Fruit fly (Drosophila melanogaster) whole organism, embryonic: ENCODE data around the gene Cad89D.

Experiments
- Adf1 ChIP-seq: fragments of 200-800 bp; sonication (Bioruptor generic); IDR thresholded peaks from 2 replicates; pipeline ENCODE4 v1.3.6; 2022; ENCODE audit warnings: missing biosample characterization, missing genetic modification characterization
- Antp ChIP-seq: fragments of 200-800 bp; sonication (Bioruptor generic); optimal IDR thresholded peaks from 3 replicates; lab custom pipeline; 2016; ENCODE audit warnings: missing biosample characterization, missing genetic modification characterization
- Atf6 ChIP-seq: fragments of 200-800 bp; sonication (Bioruptor generic); IDR thresholded peaks from 2 replicates; pipeline ENCODE4 v1.3.6; 2022; ENCODE audit warnings: missing biosample characterization, missing genetic modification characterization
- Bdp1 ChIP-seq: fragments of 200-800 bp; sonication (Bioruptor generic); optimal IDR thresholded peaks from 3 replicates; lab custom pipeline; 2016; ENCODE audit warnings: missing biosample characterization, missing genetic modification characterization
- CG10565 ChIP-seq: fragments of 200-800 bp; sonication (Bioruptor generic); optimal IDR thresholded peaks from 3 replicates; lab custom pipeline; 2016; ENCODE audit warnings: missing biosample characterization, mild to moderate bottlenecking, missing genetic modification characterization
- CG12104 ChIP-seq: fragments of 200-800 bp; sonication (Bioruptor generic); optimal IDR thresholded peaks from 3 replicates; lab custom pipeline; 2016; ENCODE audit warnings: missing biosample characterization, missing genetic modification characterization
- CG12744 ChIP-seq: fragments of 200-800 bp; sonication (Bioruptor generic); optimal IDR thresholded peaks from 2 replicates; lab custom pipeline; 2016; ENCODE audit warnings: missing biosample characterization, missing genetic modification characterization
- CG16863 ChIP-seq: fragments of 200-800 bp; sonication (Bioruptor generic); optimal IDR thresholded peaks from 3 replicates; lab custom pipeline; 2016; ENCODE audit warnings: missing biosample characterization, missing genetic modification characterization
- CG17385 ChIP-seq: fragments of 200-800 bp; sonication (Bioruptor generic); optimal IDR thresholded peaks from 3 replicates; lab custom pipeline; 2018; ENCODE audit warnings: missing biosample characterization, mild to moderate bottlenecking, missing genetic modification characterization
- CG1792 ChIP-seq: fragments of 200-800 bp; sonication (Bioruptor generic); optimal IDR thresholded peaks from 2 replicates; lab custom pipeline; 2016; ENCODE audit warnings: missing biosample characterization, missing genetic modification characterization
- CG2712 ChIP-seq: fragments of 200-800 bp; optimal IDR thresholded peaks from 3 replicates; lab custom pipeline; 2019; ENCODE audit warnings: missing biosample characterization, mild to moderate bottlenecking, missing genetic modification characterization, moderate library complexity
- CG2875 ChIP-seq: fragments of 200-800 bp; sonication (Bioruptor generic); optimal IDR thresholded peaks from 2 replicates; lab custom pipeline; 2017; ENCODE audit warnings: missing biosample characterization, mild to moderate bottlenecking, missing genetic modification characterization, missing genetic modification reagents
- CG31224 ChIP-seq: fragments of 200-800 bp; sonication (Bioruptor generic); IDR thresholded peaks from 2 replicates; pipeline ENCODE4 v1.3.6; 2022; ENCODE audit warnings: missing biosample characterization, missing genetic modification characterization
- CG31441 ChIP-seq: fragments of 200-800 bp; sonication (Bioruptor generic); IDR thresholded peaks from 2 replicates; pipeline ENCODE4 v1.3.6; 2022; ENCODE audit warnings: missing biosample characterization, missing genetic modification characterization
- CG4820 ChIP-seq: fragments of 200-800 bp; sonication (Bioruptor generic); optimal IDR thresholded peaks from 3 replicates; lab custom pipeline; 2016; ENCODE audit warnings: missing biosample characterization, missing genetic modification characterization
- CG6272 ChIP-seq: fragments of 200-800 bp; sonication (Bioruptor generic); IDR thresholded peaks from 2 replicates; pipeline ENCODE4 v1.3.6; 2022; ENCODE audit warnings: missing biosample characterization, missing genetic modification characterization
- CG6765 ChIP-seq: fragments of 200-800 bp; sonication (Bioruptor generic); optimal IDR thresholded peaks from 3 replicates; lab custom pipeline; 2017; ENCODE audit warnings: missing biosample characterization, mild to moderate bottlenecking, missing genetic modification characterization
- CG7556 ChIP-seq: fragments of 200-800 bp; sonication (Bioruptor generic); optimal IDR thresholded peaks from 2 replicates; lab custom pipeline; 2017; ENCODE audit warnings: missing biosample characterization, mild to moderate bottlenecking, missing genetic modification characterization
- CG7963 ChIP-seq: fragments of 200-800 bp; sonication (Bioruptor generic); IDR thresholded peaks from 3 replicates; pipeline ENCODE4 v1.3.6; 2022; ENCODE audit warnings: missing biosample characterization, missing genetic modification characterization; ENCODE audit not compliant: partially characterized antibody
- CG8388 ChIP-seq: fragments of 200-800 bp; sonication (Bioruptor generic); optimal IDR thresholded peaks from 2 replicates; lab custom pipeline; 2019; ENCODE audit warnings: missing biosample characterization, mild to moderate bottlenecking, missing genetic modification characterization, moderate library complexity
- CG9609 ChIP-seq: fragments of 200-800 bp; sonication (Bioruptor generic); optimal IDR thresholded peaks from 3 replicates; lab custom pipeline; 2016; ENCODE audit warnings: missing biosample characterization, missing genetic modification characterization
- CG9876 ChIP-seq: fragments of 200-800 bp; sonication (Bioruptor generic); optimal IDR thresholded peaks from 2 replicates; lab custom pipeline; 2016; ENCODE audit warnings: missing biosample characterization, missing genetic modification characterization
- Camta ChIP-seq: fragments of 200-800 bp; sonication (Bioruptor generic); optimal IDR thresholded peaks from 2 replicates; lab custom pipeline; 2016; ENCODE audit warnings: missing biosample characterization, missing genetic modification characterization
- Dip2 ChIP-seq: fragments of 200-800 bp; sonication (Bioruptor generic); IDR thresholded peaks from 2 replicates; pipeline ENCODE4 v1.3.6; 2022; ENCODE audit warnings: missing biosample characterization, missing genetic modification characterization
- E2f2 ChIP-seq: fragments of 200-800 bp; sonication (Bioruptor generic); IDR thresholded peaks from 2 replicates; pipeline ENCODE4 v1.3.6; 2022; ENCODE audit warnings: missing biosample characterization, missing genetic modification characterization
- Elba2 ChIP-seq: fragments of 200-800 bp; sonication (Bioruptor generic); optimal IDR thresholded peaks from 3 replicates; lab custom pipeline; 2016; ENCODE audit warnings: missing biosample characterization, missing genetic modification characterization
- Ets65A ChIP-seq: fragments of 200-800 bp; sonication (Bioruptor generic); peaks from one replicate; lab custom pipeline; 2016; ENCODE audit warnings: missing biosample characterization, missing genetic modification characterization
- MESR4 ChIP-seq: fragments of 200-800 bp; sonication (Bioruptor generic); optimal IDR thresholded peaks from 2 replicates; lab custom pipeline; 2018; ENCODE audit warnings: missing biosample characterization, mild to moderate bottlenecking, missing genetic modification characterization, moderate library complexity
- Oaz ChIP-seq: fragments of 200-800 bp; sonication (Bioruptor generic); IDR thresholded peaks from 2 replicates; pipeline ENCODE4 v1.3.6; 2022; ENCODE audit warnings: missing biosample characterization, missing genetic modification characterization
- Sox102F ChIP-seq: fragments of 200-800 bp; sonication (Bioruptor generic); optimal IDR thresholded peaks from 2 replicates; lab custom pipeline; 2018; ENCODE audit warnings: missing biosample characterization, mild to moderate bottlenecking, missing genetic modification characterization, moderate library complexity
- Taf1 ChIP-seq: fragments of 200-800 bp; sonication (Bioruptor generic); IDR thresholded peaks from 2 replicates; pipeline ENCODE4 v1.3.6; 2022; ENCODE audit warnings: missing biosample characterization, missing genetic modification characterization
- ase ChIP-seq: fragments of 200-800 bp; sonication (Bioruptor generic); IDR thresholded peaks from 3 replicates; pipeline ENCODE4 v1.3.6; 2022; ENCODE audit warnings: missing biosample characterization, missing genetic modification characterization
- bbx ChIP-seq: fragments of 200-800 bp; sonication (Bioruptor generic); IDR thresholded peaks from 2 replicates; pipeline ENCODE4 v1.3.6; 2022; ENCODE audit warnings: missing biosample characterization, missing genetic modification characterization; ENCODE audit not compliant: partially characterized antibody
- cg ChIP-seq: fragments of 200-800 bp; sonication (Bioruptor generic); optimal IDR thresholded peaks from 3 replicates; lab custom pipeline; 2019; ENCODE audit warnings: missing biosample characterization, mild to moderate bottlenecking, missing genetic modification characterization, moderate library complexity
- eyg ChIP-seq: fragments of 200-800 bp; sonication (Bioruptor generic); optimal IDR thresholded peaks from 3 replicates; lab custom pipeline; 2016; ENCODE audit warnings: missing biosample characterization, missing genetic modification characterization
- gt ChIP-seq: fragments of 200-800 bp; sonication (Bioruptor generic); IDR thresholded peaks from 2 replicates; pipeline ENCODE4 v1.3.6; 2022; ENCODE audit warnings: missing biosample characterization, missing genetic modification characterization
- hbn ChIP-seq: fragments of 200-800 bp; sonication (Bioruptor generic); IDR thresholded peaks from 2 replicates; pipeline ENCODE4 v1.3.6; 2022; ENCODE audit warnings: missing biosample characterization, missing genetic modification characterization; ENCODE audit not compliant: partially characterized antibody
- kay ChIP-seq: fragments of 200-800 bp; sonication (Bioruptor generic); optimal IDR thresholded peaks from 2 replicates; lab custom pipeline; 2016; ENCODE audit warnings: missing biosample characterization, missing genetic modification characterization
- lilli ChIP-seq: fragments of 200-800 bp; sonication (Bioruptor generic); optimal IDR thresholded peaks from 3 replicates; lab custom pipeline; 2016; ENCODE audit warnings: missing biosample characterization, missing genetic modification characterization
- maf-S ChIP-seq: fragments of 200-800 bp; sonication (Bioruptor generic); optimal IDR thresholded peaks from 2 replicates; lab custom pipeline; 2016; ENCODE audit warnings: missing biosample characterization, missing genetic modification characterization
- nmo ChIP-seq: fragments of 200-800 bp; sonication (Bioruptor generic); optimal IDR thresholded peaks from 2 replicates; lab custom pipeline; 2018; ENCODE audit warnings: missing biosample characterization, mild to moderate bottlenecking, missing genetic modification characterization, moderate library complexity
- pum ChIP-seq: fragments of 200-800 bp; sonication (Bioruptor generic); optimal IDR thresholded peaks from 2 replicates; lab custom pipeline; 2016; ENCODE audit warnings: missing biosample characterization, missing genetic modification characterization
- row ChIP-seq: fragments of 200-800 bp; sonication (Bioruptor generic); IDR thresholded peaks from 3 replicates; pipeline ENCODE4 v1.3.6; 2022; ENCODE audit warnings: missing biosample characterization, missing genetic modification characterization
- sc ChIP-seq, 3 experiments: fragments of >200 bp in 2 of 3; fragments of 200-800 bp in 1 of 3; sonication (Bioruptor generic) in 1 of 3; optimal IDR thresholded peaks; 2 replicates in 2 of 3; 3 replicates in 1 of 3; lab custom pipeline; 2017; ENCODE audit warnings: mild to moderate bottlenecking in 1 of 3, missing biosample characterization in 1 of 3, missing genetic modification characterization in 1 of 3, missing genetic modification reagents in 1 of 3
- sima ChIP-seq: fragments of 200-800 bp; sonication (Bioruptor generic); optimal IDR thresholded peaks from 2 replicates; lab custom pipeline; 2016; ENCODE audit warnings: missing biosample characterization, missing genetic modification characterization
- stwl ChIP-seq: fragments of 200-800 bp; sonication (Bioruptor generic); optimal IDR thresholded peaks from 3 replicates; lab custom pipeline; 2018; ENCODE audit warnings: missing biosample characterization, mild to moderate bottlenecking, missing genetic modification characterization, moderate library complexity
- sug ChIP-seq: fragments of 200-800 bp; optimal IDR thresholded peaks from 2 replicates; lab custom pipeline; 2019; ENCODE audit warnings: missing biosample characterization, mild to moderate bottlenecking, missing genetic modification characterization, moderate library complexity
- tio ChIP-seq: fragments of 200-800 bp; sonication (Bioruptor generic); optimal IDR thresholded peaks from 2 replicates; lab custom pipeline; 2017; ENCODE audit warnings: missing biosample characterization, missing genetic modification characterization, inconsistent platforms
- unpg ChIP-seq: fragments of 200-800 bp; sonication (Bioruptor generic); optimal IDR thresholded peaks from 3 replicates; lab custom pipeline; 2018; ENCODE audit warnings: missing biosample characterization, mild to moderate bottlenecking, missing genetic modification characterization, moderate library complexity

Cad89D gene

dm6 chr3R:16469501-16470263 lies 25.5 kb downstream of the Cad89D start, which contains the start of the genes CG42232 and CSN5 (continued):
- TF ChIP-seq CG31224 (GFP tag; lab: Robert Waterston, UW) (no peak), Camta (peak; percentile 22), nmo (peak; percentile 84), CG6765 (GFP tag; lab: Kevin White, UChicago) (no peak), CG12104 (peak; percentile 63), stwl (tag; lab: Kevin White, UChicago) (peak; percentile 68), Dip2 (no peak), CG17385 (GFP tag; lab: Kevin White, UChicago) (peak; percentile 49), Elba2 (no peak), sug (no peak), CG8388 (GFP tag; lab: Kevin White, UChicago) (no peak), CG2875 (GFP tag; lab: Kevin White, UChicago) (peak; percentile 26), sima (no peak), lilli (GFP tag; lab: Kevin White, UChicago) (no peak), Adf1 (no peak), CG10565 (no peak), MESR4 (peak; percentile 37), CG12744 (no peak), Oaz (GFP tag; lab: Robert Waterston, UW) (no peak), CG1792 (GFP tag; lab: Kevin White, UChicago) (no peak), E2f2 (GFP tag; lab: Robert Waterston, UW) (peak; percentile 62), Bdp1 (GFP tag; lab: Kevin White, UChicago) (no peak), CG9609 (GFP tag; lab: Kevin White, UChicago) (peak; percentile 0), hbn (GFP tag; lab: Robert Waterston, UW) (peak; percentile 36; the same call in 1 of the 2 replicates), tio (GFP tag; lab: Kevin White, UChicago) (peak; percentile 41), ase (GFP tag; lab: Robert Waterston, UW) (no peak), pum (peak; percentile 52), CG4820 (GFP tag; lab: Kevin White, UChicago) (peak; percentile 54), CG2712 (tag; lab: Kevin White, UChicago) (peak; percentile 2), kay (GFP tag; lab: Kevin White, UChicago) (peak; percentile 10), sc (optimal IDR thresholded peaks at IDR 0.05; lab: Kevin White, UChicago) (no peak), sc (GFP tag; optimal IDR thresholded peaks at IDR 0.05; lab: Kevin White, UChicago) (no peak), Antp (GFP tag; lab: Kevin White, UChicago) (no peak), eyg (GFP tag; lab: Kevin White, UChicago) (no peak), Ets65A (GFP tag; lab: Kevin White, UChicago) (peak; percentile 91), row (GFP tag; lab: Robert Waterston, UW) (peak; percentile 78), CG31441 (no peak), Taf1 (GFP tag; lab: Robert Waterston, UW) (no peak), Atf6 (peak; percentile 38; the same call in 1 of the 2 replicates), maf-S (GFP tag; lab: Kevin White, UChicago) (peak; percentile 37), CG16863 (peak; percentile 39), Sox102F (GFP tag; lab: Kevin White, UChicago) (no peak), CG7963 (no peak), cg (GFP tag; lab: Kevin White, UChicago) (no peak), CG6272 (GFP tag; lab: Robert Waterston, UW) (peak; percentile 45; the same call in 1 of the 2 replicates), unpg (GFP tag; lab: Kevin White, UChicago) (no peak), CG7556 (GFP tag; lab: Kevin White, UChicago) (no peak), bbx (peak; percentile 27; the same call in 1 of the 2 replicates), CG9876 (GFP tag; lab: Kevin White, UChicago) (no peak), gt (GFP tag; lab: Robert Waterston, UW) (no peak)
